Fruit fly (Drosophila melanogaster) whole organism, embryonic: ENCODE data around the gene east.

Experiments used
- Atf6 ChIP-seq: fragments of 200-800 bp; sonication (Bioruptor generic); IDR thresholded peaks from 2 replicates; pipeline ENCODE4 v1.3.6; 2022; ENCODE audit warnings: missing biosample characterization, missing genetic modification characterization
- Awh ChIP-seq: fragments of 200-800 bp; sonication (Bioruptor generic); IDR thresholded peaks from 2 replicates; pipeline ENCODE4, ENCODE4 v1.3.6; 2022; ENCODE audit warnings: missing biosample characterization, missing genetic modification characterization
- Blimp-1 ChIP-seq: fragments of 200-800 bp; sonication (Bioruptor generic); optimal IDR thresholded peaks from 3 replicates; lab custom pipeline; 2018; ENCODE audit warnings: missing biosample characterization, missing genetic modification characterization, mild to moderate bottlenecking, moderate library complexity, missing genetic modification reagents
- CG10462 ChIP-seq: fragments of 200-800 bp; sonication (Bioruptor generic); optimal IDR thresholded peaks from 2 replicates; lab custom pipeline; 2016; ENCODE audit warnings: missing biosample characterization, missing genetic modification characterization
- CG11247 ChIP-seq: fragments of 200-800 bp; sonication (Bioruptor generic); IDR thresholded peaks from 2 replicates; pipeline ENCODE4 v1.3.6; 2022; ENCODE audit warnings: missing biosample characterization, missing genetic modification characterization
- CG12071 ChIP-seq: fragments of 200-800 bp; sonication (Bioruptor generic); optimal IDR thresholded peaks from 3 replicates; lab custom pipeline; 2018; ENCODE audit warnings: missing biosample characterization, mild to moderate bottlenecking, missing genetic modification characterization
- CG12299 ChIP-seq: fragments of 200-800 bp; sonication (Bioruptor generic); optimal IDR thresholded peaks from 2 replicates; lab custom pipeline; 2018; ENCODE audit warnings: missing biosample characterization, mild to moderate bottlenecking, missing genetic modification characterization
- CG13894 ChIP-seq: fragments of 200-800 bp; sonication (Bioruptor generic); optimal IDR thresholded peaks from 3 replicates; lab custom pipeline; 2018; ENCODE audit warnings: missing biosample characterization, mild to moderate bottlenecking, missing genetic modification characterization, moderate library complexity
- CG16779 ChIP-seq: fragments of 200-800 bp; sonication (Bioruptor generic); IDR thresholded peaks from 2 replicates; pipeline ENCODE4 v1.3.6; 2022; ENCODE audit warnings: missing biosample characterization, missing genetic modification characterization
- CG17328 ChIP-seq: fragments of 200-800 bp; sonication (Bioruptor generic); IDR thresholded peaks from 2 replicates; pipeline ENCODE4 v1.3.6; 2022; ENCODE audit warnings: missing biosample characterization, missing genetic modification characterization
- CG1792 ChIP-seq: fragments of 200-800 bp; sonication (Bioruptor generic); optimal IDR thresholded peaks from 2 replicates; lab custom pipeline; 2016; ENCODE audit warnings: missing biosample characterization, missing genetic modification characterization
- CG30431 ChIP-seq: fragments of 200-800 bp; sonication (Bioruptor generic); optimal IDR thresholded peaks from 2 replicates; lab custom pipeline; 2017; ENCODE audit warnings: missing biosample characterization, missing genetic modification characterization
- CG3163 ChIP-seq: fragments of 200-800 bp; sonication (Bioruptor generic); optimal IDR thresholded peaks from 3 replicates; lab custom pipeline; 2016; ENCODE audit warnings: missing biosample characterization, missing genetic modification characterization
- CG33557 ChIP-seq: fragments of 200-800 bp; sonication (Bioruptor generic); optimal IDR thresholded peaks from 2 replicates; lab custom pipeline; 2019; ENCODE audit warnings: missing biosample characterization, mild to moderate bottlenecking, missing genetic modification characterization, moderate library complexity
- CG34376 ChIP-seq: fragments of 200-800 bp; sonication (Bioruptor generic); optimal IDR thresholded peaks from 2 replicates; lab custom pipeline; 2018; ENCODE audit warnings: missing biosample characterization, mild to moderate bottlenecking, missing genetic modification characterization
- CG4328 ChIP-seq: fragments of 200-800 bp; sonication (Bioruptor generic); optimal IDR thresholded peaks from 3 replicates; lab custom pipeline; 2017; ENCODE audit warnings: missing biosample characterization, missing genetic modification reagents, missing genetic modification characterization
- CG43689 ChIP-seq: fragments of 200-800 bp; sonication (Bioruptor generic); IDR thresholded peaks from 2 replicates; pipeline ENCODE4 v1.3.6; 2022; ENCODE audit warnings: missing biosample characterization, missing genetic modification characterization
- CG7745 ChIP-seq: fragments of 200-800 bp; sonication (Bioruptor generic); optimal IDR thresholded peaks from 2 replicates; lab custom pipeline; 2018; ENCODE audit warnings: missing biosample characterization, mild to moderate bottlenecking, missing genetic modification characterization, moderate library complexity
- CG8478 ChIP-seq: fragments of >200 bp; optimal IDR thresholded peaks from 2 replicates; lab custom pipeline; 2018
- Chrac-16 ChIP-seq: fragments of 200-800 bp; sonication (Bioruptor generic); optimal IDR thresholded peaks from 3 replicates; lab custom pipeline; 2016; ENCODE audit warnings: missing biosample characterization, missing genetic modification characterization
- Dad ChIP-seq: fragments of 200-800 bp; sonication (Bioruptor generic); optimal IDR thresholded peaks from 3 replicates; lab custom pipeline; 2016; ENCODE audit warnings: missing biosample characterization, missing genetic modification characterization
- Doc3 ChIP-seq: fragments of 200-800 bp; sonication (Bioruptor generic); IDR thresholded peaks from 3 replicates; pipeline ENCODE4 v1.3.6; 2022; ENCODE audit warnings: missing biosample characterization, missing genetic modification characterization; ENCODE audit not compliant: partially characterized antibody
- Dref ChIP-seq: fragments of 200-800 bp; sonication (Bioruptor generic); IDR thresholded peaks from 2 replicates; pipeline ENCODE4 v1.3.6; 2022; ENCODE audit warnings: missing biosample characterization, missing genetic modification characterization
- E2f2 ChIP-seq: fragments of 200-800 bp; sonication (Bioruptor generic); IDR thresholded peaks from 2 replicates; pipeline ENCODE4 v1.3.6; 2022; ENCODE audit warnings: missing biosample characterization, missing genetic modification characterization
- GATAe ChIP-seq: fragments of 200-800 bp; sonication (Bioruptor generic); conservative IDR thresholded peaks from 2 replicates; pipeline ENCODE4 v1.3.6; 2022; ENCODE audit warnings: missing biosample characterization, missing genetic modification characterization
- MTF-1 ChIP-seq: fragments of 200-800 bp; sonication (Bioruptor generic); optimal IDR thresholded peaks from 2 replicates; lab custom pipeline; 2018; ENCODE audit warnings: missing biosample characterization, mild to moderate bottlenecking, missing genetic modification characterization, borderline replicate concordance
- Pdp1 ChIP-seq, 2 experiments: fragments of 200-800 bp; sonication (Bioruptor generic); optimal IDR thresholded peaks; 3 replicates each; lab custom pipeline; 2016; ENCODE audit warnings: missing biosample characterization in 2 of 2, missing genetic modification characterization in 2 of 2, mild to moderate bottlenecking in 1 of 2, moderate library complexity in 1 of 2
- Taf1 ChIP-seq: fragments of 200-800 bp; sonication (Bioruptor generic); IDR thresholded peaks from 2 replicates; pipeline ENCODE4 v1.3.6; 2022; ENCODE audit warnings: missing biosample characterization, missing genetic modification characterization
- YL-1 ChIP-seq: fragments of 200-800 bp; sonication (Bioruptor generic); optimal IDR thresholded peaks from 3 replicates; lab custom pipeline; 2017; ENCODE audit warnings: missing biosample characterization, mild to moderate bottlenecking, missing genetic modification characterization
- amos ChIP-seq: fragments of 200-800 bp; sonication (Bioruptor generic); IDR thresholded peaks from 2 replicates; pipeline ENCODE4 v1.3.6; 2022; ENCODE audit warnings: missing biosample characterization, missing genetic modification characterization; ENCODE audit not compliant: partially characterized antibody
- ara ChIP-seq: fragments of 200-800 bp; sonication (Bioruptor generic); IDR thresholded peaks from 2 replicates; pipeline ENCODE4 v1.3.6; 2022; ENCODE audit warnings: missing biosample characterization, missing genetic modification characterization
- az2 ChIP-seq: fragments of 200-800 bp; sonication (Bioruptor generic); optimal IDR thresholded peaks from 3 replicates; lab custom pipeline; 2016; ENCODE audit warnings: missing biosample characterization, missing genetic modification characterization
- bbx ChIP-seq: fragments of 200-800 bp; sonication (Bioruptor generic); IDR thresholded peaks from 2 replicates; pipeline ENCODE4 v1.3.6; 2022; ENCODE audit warnings: missing biosample characterization, missing genetic modification characterization; ENCODE audit not compliant: partially characterized antibody
- cas ChIP-seq: fragments of 200-800 bp; sonication (Bioruptor generic); IDR thresholded peaks from 2 replicates; pipeline ENCODE4 v1.3.6; 2022; ENCODE audit warnings: missing biosample characterization, missing genetic modification characterization
- cg ChIP-seq: fragments of 200-800 bp; sonication (Bioruptor generic); optimal IDR thresholded peaks from 3 replicates; lab custom pipeline; 2019; ENCODE audit warnings: missing biosample characterization, mild to moderate bottlenecking, missing genetic modification characterization, moderate library complexity
- fru ChIP-seq: fragments of >200 bp; optimal IDR thresholded peaks from 2 replicates; lab custom pipeline; 2017
- grn ChIP-seq: fragments of 200-800 bp; sonication (Bioruptor generic); optimal IDR thresholded peaks from 3 replicates; lab custom pipeline; 2017; ENCODE audit warnings: missing biosample characterization, missing genetic modification characterization
- hbn ChIP-seq: fragments of 200-800 bp; sonication (Bioruptor generic); IDR thresholded peaks from 2 replicates; pipeline ENCODE4 v1.3.6; 2022; ENCODE audit warnings: missing biosample characterization, missing genetic modification characterization; ENCODE audit not compliant: partially characterized antibody
- kay ChIP-seq: fragments of 200-800 bp; sonication (Bioruptor generic); optimal IDR thresholded peaks from 2 replicates; lab custom pipeline; 2016; ENCODE audit warnings: missing biosample characterization, missing genetic modification characterization
- kni ChIP-seq: fragments of 200-800 bp; sonication (Bioruptor generic); optimal IDR thresholded peaks from 3 replicates; lab custom pipeline; 2017; ENCODE audit warnings: mild to moderate bottlenecking, missing biosample characterization, missing genetic modification reagents, missing genetic modification characterization
- lmd ChIP-seq: fragments of 200-800 bp; sonication (Bioruptor generic); IDR thresholded peaks from 2 replicates; pipeline ENCODE4 v1.3.6; 2022; ENCODE audit warnings: missing biosample characterization, missing genetic modification characterization
- lola ChIP-seq, 3 experiments: fragments of >200 bp in 2 of 3; fragments of 200-800 bp in 1 of 3; sonication (Bioruptor generic) in 1 of 3; optimal IDR thresholded peaks; 2 replicates each; lab custom pipeline; 2017 to 2019; ENCODE audit warnings: missing biosample characterization in 3 of 3, missing genetic modification characterization in 3 of 3, mild to moderate bottlenecking in 1 of 3, moderate library complexity in 1 of 3
- luna ChIP-seq: fragments of 200-800 bp; sonication (Bioruptor generic); optimal IDR thresholded peaks from 2 replicates; lab custom pipeline; 2016; ENCODE audit warnings: missing biosample characterization, missing genetic modification characterization
- mirr ChIP-seq: fragments of 200-800 bp; sonication (Bioruptor generic); optimal IDR thresholded peaks from 3 replicates; lab custom pipeline; 2018; ENCODE audit warnings: missing biosample characterization, mild to moderate bottlenecking, missing genetic modification characterization
- pho ChIP-seq: fragments of 200-800 bp; sonication (Bioruptor generic); optimal IDR thresholded peaks from 2 replicates; lab custom pipeline; 2016; ENCODE audit warnings: missing biosample characterization, missing genetic modification characterization
- sc ChIP-seq, 3 experiments: fragments of >200 bp in 2 of 3; fragments of 200-800 bp in 1 of 3; sonication (Bioruptor generic) in 1 of 3; optimal IDR thresholded peaks; 2 replicates in 2 of 3; 3 replicates in 1 of 3; lab custom pipeline; 2017; ENCODE audit warnings: mild to moderate bottlenecking in 1 of 3, missing biosample characterization in 1 of 3, missing genetic modification characterization in 1 of 3, missing genetic modification reagents in 1 of 3
- tll ChIP-seq, 2 experiments: fragments of 200-800 bp in 1 of 2; fragments of >200 bp in 1 of 2; sonication (Bioruptor generic) in 1 of 2; optimal IDR thresholded peaks; 2 replicates each; lab custom pipeline; 2017 to 2019; ENCODE audit warnings: missing biosample characterization in 2 of 2, missing genetic modification characterization in 2 of 2, mild to moderate bottlenecking in 1 of 2, moderate library complexity in 1 of 2
- twi ChIP-seq: fragments of 200-800 bp; optimal IDR thresholded peaks from 2 replicates; lab custom pipeline; 2019; ENCODE audit warnings: missing biosample characterization, mild to moderate bottlenecking, missing genetic modification characterization, moderate library complexity
- zen ChIP-seq: fragments of 200-800 bp; sonication (Bioruptor generic); optimal IDR thresholded peaks from 3 replicates; lab custom pipeline; 2018; ENCODE audit warnings: missing biosample characterization, mild to moderate bottlenecking, missing genetic modification characterization, moderate library complexity

east gene

DNA sequence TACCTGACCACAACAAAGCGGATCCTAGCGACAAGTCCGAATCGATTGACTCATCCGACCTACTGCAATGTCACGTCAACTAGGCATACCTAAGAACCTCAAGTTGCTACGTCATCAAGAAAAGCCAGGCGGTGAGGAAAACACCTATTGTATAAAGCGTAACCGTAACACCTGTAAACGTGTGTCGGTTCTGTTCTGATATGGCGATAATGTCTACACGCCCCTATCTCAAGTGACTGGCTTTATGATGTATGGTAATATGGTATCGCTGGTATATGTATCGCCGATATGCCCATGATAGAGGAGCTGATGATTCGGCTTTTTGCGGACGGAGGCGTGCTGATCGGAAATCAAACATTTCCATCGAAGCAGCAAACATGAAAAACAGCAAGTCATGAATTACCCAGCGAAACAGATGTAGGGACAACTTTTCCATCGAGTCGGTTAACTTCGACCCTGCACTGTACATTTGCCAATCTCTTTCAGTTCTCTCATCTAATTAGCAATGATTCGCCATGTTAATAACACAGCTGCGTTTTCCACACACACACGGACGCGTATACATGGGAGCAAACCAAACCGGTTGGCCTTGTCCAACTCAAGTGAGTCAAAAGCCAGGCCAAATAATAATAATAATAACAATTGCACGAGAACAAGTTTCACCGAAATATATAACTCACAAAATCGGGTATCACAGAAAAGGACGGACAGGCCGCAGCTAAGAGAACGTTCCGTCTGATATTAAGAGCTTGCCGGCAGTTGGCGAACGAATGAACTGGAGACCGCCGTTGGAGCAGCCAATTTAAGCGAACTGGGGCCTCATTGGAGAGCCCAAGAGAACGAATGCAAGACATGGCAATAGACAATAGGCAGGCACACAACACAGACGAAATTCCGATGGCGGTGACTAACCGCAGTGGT is 59.4 kb downstream of the east start (continued):
- TF ChIP-seq Doc3 (GFP tag; lab: Robert Waterston, UW) (no peak), lmd (GFP tag; lab: Robert Waterston, UW) (no peak), E2f2 (GFP tag; lab: Robert Waterston, UW) (no peak), sc (optimal IDR thresholded peaks at IDR 0.05; lab: Kevin White, UChicago) (no peak), sc (GFP tag; optimal IDR thresholded peaks at IDR 0.05; lab: Kevin White, UChicago) (no peak), CG1792 (GFP tag; lab: Kevin White, UChicago) (no peak), YL-1 (no peak), kni (GFP tag; lab: Kevin White, UChicago) (peak; percentile 53), CG12071 (GFP tag; lab: Kevin White, UChicago) (no peak), fru (lab: Kevin White, UChicago) (no peak), CG13894 (tag; lab: Kevin White, UChicago) (peak; percentile 42), grn (GFP tag; lab: Kevin White, UChicago) (peak; percentile 63), kay (GFP tag; lab: Kevin White, UChicago) (no peak), ara (no peak), cas (no peak), CG34376 (GFP tag; lab: Kevin White, UChicago) (peak; percentile 37), CG33557 (no peak), CG3163 (peak; percentile 78), zen (tag; lab: Kevin White, UChicago) (no peak), Pdp1 (GFP tag; optimal IDR thresholded peaks at IDR 0.05; lab: Kevin White, UChicago) (peak in 1 of 2 experiments; percentile 71), amos (GFP tag; lab: Robert Waterston, UW) (0 out of 2 replicates have a peak, but pooled peaks have one; percentile 6), twi (tag; lab: Kevin White, UChicago) (no peak), Taf1 (GFP tag; lab: Robert Waterston, UW) (no peak), Awh (GFP tag; lab: Robert Waterston, UW) (no peak), CG43689 (GFP tag; lab: Robert Waterston, UW) (no peak), CG4328 (GFP tag; lab: Kevin White, UChicago) (no peak), hbn (no peak), tll (GFP tag; optimal IDR thresholded peaks at IDR 0.05; lab: Kevin White, UChicago) (no peak), CG7745 (no peak), cg (GFP tag; lab: Kevin White, UChicago) (peak; percentile 11), CG17328 (GFP tag; lab: Robert Waterston, UW) (no peak), Chrac-16 (GFP tag; lab: Kevin White, UChicago) (no peak), CG10462 (GFP tag; lab: Kevin White, UChicago) (no peak), CG16779 (GFP tag; lab: Robert Waterston, UW) (no peak), GATAe (GFP tag; lab: Robert Waterston, UW) (no peak), CG12299 (tag; lab: Kevin White, UChicago) (no peak), lola (GFP tag; optimal IDR thresholded peaks at IDR 0.05; lab: Kevin White, UChicago) (no peak), Dad (no peak), bbx (GFP tag; lab: Robert Waterston, UW) (no peak), CG11247 (no peak), Blimp-1 (GFP tag; lab: Kevin White, UChicago) (no peak), MTF-1 (no peak), CG8478 (lab: Kevin White, UChicago) (no peak), Atf6 (GFP tag; lab: Robert Waterston, UW) (no peak), pho (GFP tag; lab: Kevin White, UChicago) (no peak), mirr (peak; percentile 43), az2 (GFP tag; lab: Kevin White, UChicago) (no peak), luna (GFP tag; lab: Kevin White, UChicago) (no peak), CG30431 (no peak), Dref (GFP tag; lab: Robert Waterston, UW) (no peak)
